Worm (Caenorhabditis elegans) whole organism, young adult: ENCODE measurements around the gene W06A11.1.

Experiments used
- B0336.3 ChIP-seq: fragments of 200-800 bp; sonication (Bioruptor generic); IDR thresholded peaks from 2 replicates; pipeline ENCODE4 v1.3.6; 2022; ENCODE audit warnings: missing genetic modification characterization, missing compliant biosample characterization
- C06A6.2 ChIP-seq: fragments of 200-800 bp; sonication (Bioruptor generic); conservative IDR thresholded peaks from 2 replicates; pipeline ENCODE4 v1.3.6; 2022; ENCODE audit warnings: missing genetic modification characterization, missing compliant biosample characterization
- F33H1.4 ChIP-seq: fragments of 200-800 bp; sonication (Bioruptor generic); IDR thresholded peaks from 2 replicates; pipeline ENCODE4 v1.3.6; 2022; ENCODE audit warnings: missing genetic modification reagents, missing genetic modification characterization, missing compliant biosample characterization
- F52B5.7 ChIP-seq: sonication (generic microtip); optimal IDR thresholded peaks from 2 replicates; lab custom pipeline; 2016; ENCODE audit warnings: mild to moderate bottlenecking, missing genetic modification characterization, missing compliant biosample characterization
- F57C9.4 ChIP-seq: sonication (generic microtip); optimal IDR thresholded peaks from 2 replicates; lab custom pipeline; 2017; ENCODE audit warnings: mild to moderate bottlenecking, missing genetic modification characterization, missing compliant biosample characterization
- akir-1 ChIP-seq: fragments of 200-800 bp; sonication (Bioruptor generic); optimal IDR thresholded peaks from 2 replicates; lab custom pipeline; 2018; ENCODE audit warnings: mild to moderate bottlenecking, missing genetic modification characterization, moderate library complexity, missing compliant biosample characterization
- aptf-3 ChIP-seq: fragments of 200-800 bp; sonication (Bioruptor generic); IDR thresholded peaks from 2 replicates; pipeline ENCODE4 v1.3.6; 2022; ENCODE audit warnings: missing genetic modification characterization, missing compliant biosample characterization
- bed-1 ChIP-seq: fragments of 200-800 bp; sonication (Bioruptor generic); IDR thresholded peaks from 2 replicates; pipeline ENCODE4 v1.3.6; 2022; ENCODE audit warnings: missing genetic modification reagents, missing genetic modification characterization, missing compliant biosample characterization
- ceh-91 ChIP-seq: fragments of 200-800 bp; sonication (Bioruptor generic); IDR thresholded peaks from 2 replicates; pipeline ENCODE4 v1.3.6; 2022; ENCODE audit warnings: missing genetic modification reagents, missing genetic modification characterization, missing compliant biosample characterization
- efl-1 ChIP-seq: fragments of 150-350 bp; optimal IDR thresholded peaks from 2 replicates; lab custom pipeline; 2014; ENCODE audit warnings: missing biosample characterization, missing genetic modification reagents, missing genetic modification characterization
- ets-4 ChIP-seq: fragments of 200-800 bp; sonication (Bioruptor generic); optimal IDR thresholded peaks from 2 replicates; lab custom pipeline; 2018; ENCODE audit warnings: mild to moderate bottlenecking, missing genetic modification characterization, missing compliant biosample characterization
- him-1 ChIP-seq: sonication (generic microtip); optimal IDR thresholded peaks from 2 replicates; lab custom pipeline; 2016; ENCODE audit warnings: missing genotype, missing genetic modification reagents, missing genetic modification characterization, missing compliant biosample characterization
- hlh-12 ChIP-seq: sonication (generic microtip); optimal IDR thresholded peaks from 2 replicates; lab custom pipeline; 2016; ENCODE audit warnings: missing genetic modification characterization, missing compliant biosample characterization
- lag-1 ChIP-seq: fragments of 200-800 bp; sonication (Bioruptor generic); IDR thresholded peaks from 2 replicates; pipeline ENCODE4 v1.3.6; 2022; ENCODE audit warnings: missing genetic modification reagents, missing genetic modification characterization, missing compliant biosample characterization
- lin-26 ChIP-seq: fragments of 200-800 bp; sonication (Bioruptor generic); IDR thresholded peaks from 2 replicates; pipeline ENCODE4 v1.3.6; 2022; ENCODE audit warnings: missing genetic modification reagents, missing genetic modification characterization, missing compliant biosample characterization
- lsy-27 ChIP-seq: sonication (generic microtip); optimal IDR thresholded peaks from 2 replicates; lab custom pipeline; 2017; ENCODE audit warnings: missing genetic modification characterization, mild to moderate bottlenecking, missing compliant biosample characterization, antibody characterized with exemption, missing genotype, borderline replicate concordance; ENCODE audit not compliant: insufficient read depth
- madf-6 ChIP-seq: fragments of 200-800 bp; sonication (Bioruptor generic); IDR thresholded peaks from 2 replicates; pipeline ENCODE4 v1.3.6; 2022; ENCODE audit warnings: missing genetic modification reagents, missing genetic modification characterization, missing compliant biosample characterization
- madf-8 ChIP-seq: fragments of 200-800 bp; sonication (Bioruptor generic); conservative IDR thresholded peaks from 2 replicates; pipeline ENCODE4 v1.3.6; 2022; ENCODE audit warnings: missing genetic modification reagents, missing genetic modification characterization, missing compliant biosample characterization
- mel-28 ChIP-seq: sonication (generic microtip); optimal IDR thresholded peaks from 2 replicates; lab custom pipeline; 2016; ENCODE audit warnings: borderline replicate concordance, mild to moderate bottlenecking, missing genetic modification characterization, missing compliant biosample characterization
- nfyb-1 ChIP-seq: fragments of 200-800 bp; sonication (Bioruptor generic); IDR thresholded peaks from 2 replicates; pipeline ENCODE4 v1.3.6; 2022; ENCODE audit warnings: missing genetic modification reagents, missing genetic modification characterization, missing compliant biosample characterization
- pha-4 ChIP-seq: fragments of 150-350 bp; sonication (generic microtip); optimal IDR thresholded peaks from 2 replicates; lab custom pipeline; 2014; ENCODE audit warnings: missing biosample characterization, missing genetic modification reagents, missing genetic modification characterization
- tlf-1 ChIP-seq: fragments of 200-800 bp; sonication (Bioruptor generic); optimal IDR thresholded peaks from 2 replicates; lab custom pipeline; 2018; ENCODE audit warnings: mild to moderate bottlenecking, missing genetic modification characterization, missing compliant biosample characterization
- xnd-1 ChIP-seq: sonication (generic microtip); optimal IDR thresholded peaks from 2 replicates; lab custom pipeline; 2016; ENCODE audit warnings: missing genotype, missing genetic modification reagents, missing genetic modification characterization, missing compliant biosample characterization
- zfh-2 ChIP-seq: fragments of 200-800 bp; sonication (Bioruptor generic); conservative IDR thresholded peaks from 2 replicates; pipeline ENCODE4 v1.3.6; 2022; ENCODE audit warnings: missing genetic modification reagents, missing genetic modification characterization, missing compliant biosample characterization
- ztf-18 ChIP-seq: sonication (generic microtip); optimal IDR thresholded peaks from 2 replicates; lab custom pipeline; 2016; ENCODE audit warnings: missing genotype, mild to moderate bottlenecking, missing genetic modification characterization, missing compliant biosample characterization
- ztf-3 ChIP-seq: fragments of 200-800 bp; sonication (Bioruptor generic); optimal IDR thresholded peaks from 2 replicates; lab custom pipeline; 2018; ENCODE audit warnings: mild to moderate bottlenecking, missing genetic modification characterization, missing compliant biosample characterization

Gene W06A11.1

ce11 chrII:4100485-4100884 lies 33.1 kb downstream of the W06A11.1 start, which contains the start of gene rhgf-2:
TSS of gene rhgf-2 (plus strand) at chrII:4100785.
- TF ChIP-seq F57C9.4 (tag; lab: Kevin White, UChicago) (no peak), pha-4 (tag; lab: Kevin White, UChicago) (no peak), ztf-18 (tag; lab: Kevin White, UChicago) (no peak), akir-1 (GFP tag; lab: Kevin White, UChicago) (no peak), bed-1 (no peak), lin-26 (GFP tag; lab: Robert Waterston, UW) (no peak), B0336.3 (no peak), ets-4 (GFP tag; lab: Kevin White, UChicago) (no peak), tlf-1 (no peak)

- TF ChIP-seq hlh-12 (tag; lab: Kevin White, UChicago) (no peak), nfyb-1 (no peak), madf-6 (GFP tag; lab: Robert Waterston, UW) (no peak), him-1 (no peak), mel-28 (tag; lab: Kevin White, UChicago) (no peak), C06A6.2 (GFP tag; lab: Robert Waterston, UW) (no peak), F52B5.7 (tag; lab: Kevin White, UChicago) (no peak), ets-4 (GFP tag; lab: Kevin White, UChicago) (no peak), madf-8 (GFP tag; lab: Robert Waterston, UW) (no peak), xnd-1 (tag; lab: Kevin White, UChicago) (no peak), lsy-27 (no peak), F33H1.4 (GFP tag; lab: Robert Waterston, UW) (no peak), efl-1 (GFP tag; lab: Kevin White, UChicago) (no peak), tlf-1 (no peak), ceh-91 (GFP tag; lab: Robert Waterston, UW) (no peak), ztf-3 (GFP tag; lab: Kevin White, UChicago) (no peak)
- TF ChIP-seq, all 124 proteins: peak for 0
Measured at ce11 chrII:4102723-4103122, 35.4 kb downstream of the W06A11.1 start.

- TF ChIP-seq zfh-2 (GFP tag; lab: Robert Waterston, UW): peak; percentile 80
- TF ChIP-seq tlf-1: no peak
- no peak for TF ChIP-seq him-1
- peak; percentile 14; the same call in 1 of the 2 replicates for TF ChIP-seq aptf-3
- TF ChIP-seq lag-1 (GFP tag; lab: Robert Waterston, UW): no peak
Measured at ce11 chrII:4107196-4107595, 39.8 kb downstream of the W06A11.1 start.

ce11 chrII:4118508-4118907 lies 51.1 kb downstream of the W06A11.1 start:
- TF ChIP-seq lin-26 (GFP tag; lab: Robert Waterston, UW): no peak
- TF ChIP-seq ztf-18 (tag; lab: Kevin White, UChicago): no peak
- TF ChIP-seq, all 124 proteins: peak for 0
